Fruit fly (Drosophila melanogaster): Measurements from ENCODE around the gene CG1622.

- TF ChIP-seq psq (optimal IDR thresholded peaks at IDR 0.05) = no peak
- TF ChIP-seq EcR (GFP tag; optimal IDR thresholded peaks at IDR 0.05) = no peak
- no peak for TF ChIP-seq usp (GFP tag; optimal IDR thresholded peaks at IDR 0.05)
- peak; percentile 65 for TF ChIP-seq Dll (optimal IDR thresholded peaks at IDR 0.05)
- no peak for TF ChIP-seq CG8478 (optimal IDR thresholded peaks at IDR 0.05)
- TF ChIP-seq pan (optimal IDR thresholded peaks at IDR 0.05) = no peak
Observed at dm6 chrX:13319376-13319883, 22.5 kb downstream of the CG1622 start.
